Fruit fly (Drosophila melanogaster) whole organism, embryonic: ENCODE measurements around the gene CG10761.

Experiments used
- Aef1 ChIP-seq: fragments of 200-800 bp; sonication (Bioruptor generic); IDR thresholded peaks from 3 replicates; pipeline ENCODE4 v1.3.6; 2022; ENCODE audit warnings: missing biosample characterization, missing genetic modification characterization
- B-H2 ChIP-seq: fragments of 200-800 bp; sonication (Bioruptor generic); optimal IDR thresholded peaks from 2 replicates; lab custom pipeline; 2018; ENCODE audit warnings: missing biosample characterization, mild to moderate bottlenecking, missing genetic modification characterization
- BtbVII ChIP-seq: fragments of 200-800 bp; sonication (Bioruptor generic); optimal IDR thresholded peaks from 3 replicates; lab custom pipeline; 2017; ENCODE audit warnings: missing biosample characterization, mild to moderate bottlenecking, missing genetic modification characterization
- CG10274 ChIP-seq: fragments of 200-800 bp; sonication (Bioruptor generic); optimal IDR thresholded peaks from 3 replicates; lab custom pipeline; 2017; ENCODE audit warnings: missing biosample characterization, mild to moderate bottlenecking, missing genetic modification characterization
- CG12104 ChIP-seq: fragments of 200-800 bp; sonication (Bioruptor generic); optimal IDR thresholded peaks from 3 replicates; lab custom pipeline; 2016; ENCODE audit warnings: missing biosample characterization, missing genetic modification characterization
- CG13296 ChIP-seq: fragments of 200-800 bp; sonication (Bioruptor generic); optimal IDR thresholded peaks from 3 replicates; lab custom pipeline; 2018; ENCODE audit warnings: missing biosample characterization, mild to moderate bottlenecking, missing genetic modification characterization
- CG13624 ChIP-seq: fragments of 200-800 bp; sonication (Bioruptor generic); optimal IDR thresholded peaks from 2 replicates; lab custom pipeline; 2016; ENCODE audit warnings: missing biosample characterization, missing genetic modification characterization
- CG15011 ChIP-seq: fragments of 200-800 bp; sonication (Bioruptor generic); optimal IDR thresholded peaks from 3 replicates; lab custom pipeline; 2018; ENCODE audit warnings: missing biosample characterization, mild to moderate bottlenecking, missing genetic modification characterization
- CG15073 ChIP-seq: fragments of 200-800 bp; sonication (Bioruptor generic); optimal IDR thresholded peaks from 2 replicates; lab custom pipeline; 2016; ENCODE audit warnings: missing biosample characterization, missing genetic modification characterization
- CG16779 ChIP-seq: fragments of 200-800 bp; sonication (Bioruptor generic); IDR thresholded peaks from 2 replicates; pipeline ENCODE4 v1.3.6; 2022; ENCODE audit warnings: missing biosample characterization, missing genetic modification characterization
- CG16813 ChIP-seq: fragments of 200-800 bp; sonication (Bioruptor generic); IDR thresholded peaks from 3 replicates; pipeline ENCODE4 v1.3.6; 2022; ENCODE audit warnings: missing biosample characterization, missing genetic modification characterization; ENCODE audit not compliant: partially characterized antibody
- CG18476 ChIP-seq: fragments of 200-800 bp; sonication (Bioruptor generic); optimal IDR thresholded peaks from 2 replicates; lab custom pipeline; 2016; ENCODE audit warnings: missing biosample characterization, mild to moderate bottlenecking, missing genetic modification characterization
- CG2202 ChIP-seq: fragments of 200-800 bp; sonication (Bioruptor generic); optimal IDR thresholded peaks from 2 replicates; lab custom pipeline; 2018; ENCODE audit warnings: missing biosample characterization, mild to moderate bottlenecking, missing genetic modification characterization
- CG2889 ChIP-seq: fragments of 200-800 bp; sonication (Bioruptor generic); IDR thresholded peaks from 3 replicates; pipeline ENCODE4 v1.3.6; 2022; ENCODE audit warnings: missing biosample characterization, missing genetic modification characterization
- CG32772 ChIP-seq: fragments of 200-800 bp; sonication (Bioruptor generic); IDR thresholded peaks from 2 replicates; pipeline ENCODE4 v1.3.6; 2022; ENCODE audit warnings: missing biosample characterization, missing genetic modification characterization
- CG5245 ChIP-seq: fragments of 200-800 bp; sonication (Bioruptor generic); optimal IDR thresholded peaks from 3 replicates; lab custom pipeline; 2016; ENCODE audit warnings: missing biosample characterization, missing genetic modification characterization
- CG7745 ChIP-seq: fragments of 200-800 bp; sonication (Bioruptor generic); optimal IDR thresholded peaks from 2 replicates; lab custom pipeline; 2018; ENCODE audit warnings: missing biosample characterization, mild to moderate bottlenecking, missing genetic modification characterization, moderate library complexity
- CG8089 ChIP-seq: fragments of 200-800 bp; sonication (Bioruptor generic); optimal IDR thresholded peaks from 3 replicates; lab custom pipeline; 2016; ENCODE audit warnings: missing biosample characterization, missing genetic modification characterization
- CG9215 ChIP-seq: fragments of 200-800 bp; sonication (Bioruptor generic); IDR thresholded peaks from 2 replicates; pipeline ENCODE4 v1.3.6; 2022; ENCODE audit warnings: missing biosample characterization, missing genetic modification characterization
- Camta ChIP-seq: fragments of 200-800 bp; sonication (Bioruptor generic); optimal IDR thresholded peaks from 2 replicates; lab custom pipeline; 2016; ENCODE audit warnings: missing biosample characterization, missing genetic modification characterization
- Chrac-16 ChIP-seq: fragments of 200-800 bp; sonication (Bioruptor generic); optimal IDR thresholded peaks from 3 replicates; lab custom pipeline; 2016; ENCODE audit warnings: missing biosample characterization, missing genetic modification characterization
- Fer2 ChIP-seq: fragments of 200-800 bp; sonication (Bioruptor generic); optimal IDR thresholded peaks from 2 replicates; lab custom pipeline; 2018; ENCODE audit warnings: missing biosample characterization, mild to moderate bottlenecking, missing genetic modification characterization, moderate library complexity
- Gug ChIP-seq: fragments of 200-800 bp; sonication (Bioruptor generic); IDR thresholded peaks from 4 replicates; pipeline ENCODE4 v1.3.6; 2022; ENCODE audit warnings: missing biosample characterization, missing genetic modification characterization
- HmgZ ChIP-seq: fragments of 200-800 bp; sonication (Bioruptor generic); optimal IDR thresholded peaks from 2 replicates; lab custom pipeline; 2018; ENCODE audit warnings: missing biosample characterization, mild to moderate bottlenecking, missing genetic modification characterization
- Hmr ChIP-seq: fragments of 200-800 bp; sonication (Bioruptor generic); optimal IDR thresholded peaks from 3 replicates; lab custom pipeline; 2017; ENCODE audit warnings: mild to moderate bottlenecking, missing biosample characterization, missing genetic modification reagents, missing genetic modification characterization
- NK7.1 ChIP-seq: fragments of 200-800 bp; sonication (Bioruptor generic); optimal IDR thresholded peaks from 3 replicates; lab custom pipeline; 2016; ENCODE audit warnings: missing biosample characterization, missing genetic modification characterization
- Optix ChIP-seq: fragments of 200-800 bp; sonication (Bioruptor generic); IDR thresholded peaks from 3 replicates; pipeline ENCODE4 v1.3.6; 2022; ENCODE audit warnings: missing biosample characterization, missing genetic modification characterization
- Sry-β ChIP-seq: fragments of 200-800 bp; sonication (Bioruptor generic); optimal IDR thresholded peaks from 2 replicates; lab custom pipeline; 2018; ENCODE audit warnings: missing biosample characterization, mild to moderate bottlenecking, missing genetic modification characterization, moderate library complexity
- Tbp ChIP-seq: fragments of >200 bp; optimal IDR thresholded peaks from 2 replicates; lab custom pipeline; 2018; ENCODE audit warnings: missing biosample characterization, missing genetic modification characterization
- Xbp1 ChIP-seq: fragments of 200-800 bp; sonication (Bioruptor generic); optimal IDR thresholded peaks from 3 replicates; lab custom pipeline; 2016; ENCODE audit warnings: missing biosample characterization, mild to moderate bottlenecking, missing genetic modification characterization
- ap ChIP-seq: fragments of 200-800 bp; sonication (Bioruptor generic); IDR thresholded peaks from 2 replicates; pipeline ENCODE4 v1.3.6; 2022; ENCODE audit warnings: missing biosample characterization, missing genetic modification characterization
- ash1 ChIP-seq: fragments of 200-800 bp; sonication (Bioruptor generic); optimal IDR thresholded peaks from 2 replicates; lab custom pipeline; 2018; ENCODE audit warnings: missing biosample characterization, mild to moderate bottlenecking, missing genetic modification characterization
- bab2 ChIP-seq: fragments of 200-800 bp; sonication (Bioruptor generic); optimal IDR thresholded peaks from 2 replicates; lab custom pipeline; 2016; ENCODE audit warnings: missing biosample characterization, missing genetic modification characterization
- ci ChIP-seq: fragments of 200-800 bp; sonication (Bioruptor generic); IDR thresholded peaks from 3 replicates; pipeline ENCODE4 v1.3.6; 2022; ENCODE audit warnings: missing biosample characterization, missing genetic modification characterization
- cwo ChIP-seq: fragments of 200-800 bp; sonication (Bioruptor generic); optimal IDR thresholded peaks from 3 replicates; lab custom pipeline; 2017; ENCODE audit warnings: missing biosample characterization, missing genetic modification characterization, mild to moderate bottlenecking, moderate library complexity, missing genetic modification reagents
- dimm ChIP-seq: fragments of 200-800 bp; sonication (Bioruptor generic); IDR thresholded peaks from 2 replicates; pipeline ENCODE4 v1.3.6; 2022; ENCODE audit warnings: missing biosample characterization, missing genetic modification characterization
- dmrt11E ChIP-seq: fragments of 200-800 bp; sonication (Bioruptor generic); optimal IDR thresholded peaks from 3 replicates; lab custom pipeline; 2018; ENCODE audit warnings: missing biosample characterization, mild to moderate bottlenecking, missing genetic modification characterization, moderate library complexity
- fd102C ChIP-seq: fragments of 200-800 bp; sonication (Bioruptor generic); optimal IDR thresholded peaks from 2 replicates; lab custom pipeline; 2018; ENCODE audit warnings: missing biosample characterization, mild to moderate bottlenecking, missing genetic modification characterization, moderate library complexity
- gro ChIP-seq: fragments of 200-800 bp; sonication (Bioruptor generic); optimal IDR thresholded peaks from 2 replicates; lab custom pipeline; 2016; ENCODE audit warnings: missing biosample characterization, missing genetic modification characterization
- inv ChIP-seq: fragments of 200-800 bp; sonication (Bioruptor generic); IDR thresholded peaks from 2 replicates; pipeline ENCODE4 v1.3.6; 2022; ENCODE audit warnings: missing biosample characterization, missing genetic modification characterization; ENCODE audit not compliant: partially characterized antibody
- jumu ChIP-seq: fragments of 200-800 bp; sonication (Bioruptor generic); optimal IDR thresholded peaks from 3 replicates; lab custom pipeline; 2016; ENCODE audit warnings: missing biosample characterization, missing genetic modification characterization
- lov ChIP-seq, 2 experiments: fragments of 200-800 bp in 1 of 2; fragments of >200 bp in 1 of 2; sonication (Bioruptor generic) in 1 of 2; IDR thresholded peaks in 1 of 2; optimal IDR thresholded peaks in 1 of 2; 2 replicates in 1 of 2; 3 replicates in 1 of 2; pipeline versions ENCODE4 v1.3.6 to Lab custom; 2017 to 2022; ENCODE audit warnings: missing biosample characterization in 1 of 2, missing genetic modification characterization in 1 of 2
- pros ChIP-seq: fragments of 200-800 bp; sonication (Bioruptor generic); optimal IDR thresholded peaks from 3 replicates; lab custom pipeline; 2019; ENCODE audit warnings: missing biosample characterization, mild to moderate bottlenecking, missing genetic modification characterization, moderate library complexity
- ranshi ChIP-seq: fragments of 200-800 bp; sonication (Bioruptor generic); IDR thresholded peaks from 2 replicates; pipeline ENCODE4 v1.3.6; 2022; ENCODE audit warnings: missing biosample characterization, missing genetic modification characterization
- row ChIP-seq: fragments of 200-800 bp; sonication (Bioruptor generic); IDR thresholded peaks from 3 replicates; pipeline ENCODE4 v1.3.6; 2022; ENCODE audit warnings: missing biosample characterization, missing genetic modification characterization
- sens ChIP-seq: fragments of 200-800 bp; sonication (Bioruptor generic); peaks from one replicate; lab custom pipeline; 2016; ENCODE audit warnings: missing biosample characterization, missing genetic modification characterization
- slou ChIP-seq: fragments of 200-800 bp; sonication (Bioruptor generic); optimal IDR thresholded peaks from 3 replicates; lab custom pipeline; 2016; ENCODE audit warnings: missing biosample characterization, missing genetic modification characterization
- slp2 ChIP-seq: fragments of 200-800 bp; sonication (Bioruptor generic); optimal IDR thresholded peaks from 2 replicates; lab custom pipeline; 2016; ENCODE audit warnings: missing biosample characterization, missing genetic modification characterization
- vvl ChIP-seq: fragments of 200-800 bp; sonication (Bioruptor generic); IDR thresholded peaks from 2 replicates; pipeline ENCODE4 v1.3.6; 2022; ENCODE audit warnings: missing biosample characterization, missing genetic modification characterization
- wor ChIP-seq: fragments of 200-800 bp; sonication (Bioruptor generic); IDR thresholded peaks from 2 replicates; pipeline ENCODE4 v1.3.6; 2022; ENCODE audit warnings: missing biosample characterization, missing genetic modification characterization

CG10761 gene

DNA sequence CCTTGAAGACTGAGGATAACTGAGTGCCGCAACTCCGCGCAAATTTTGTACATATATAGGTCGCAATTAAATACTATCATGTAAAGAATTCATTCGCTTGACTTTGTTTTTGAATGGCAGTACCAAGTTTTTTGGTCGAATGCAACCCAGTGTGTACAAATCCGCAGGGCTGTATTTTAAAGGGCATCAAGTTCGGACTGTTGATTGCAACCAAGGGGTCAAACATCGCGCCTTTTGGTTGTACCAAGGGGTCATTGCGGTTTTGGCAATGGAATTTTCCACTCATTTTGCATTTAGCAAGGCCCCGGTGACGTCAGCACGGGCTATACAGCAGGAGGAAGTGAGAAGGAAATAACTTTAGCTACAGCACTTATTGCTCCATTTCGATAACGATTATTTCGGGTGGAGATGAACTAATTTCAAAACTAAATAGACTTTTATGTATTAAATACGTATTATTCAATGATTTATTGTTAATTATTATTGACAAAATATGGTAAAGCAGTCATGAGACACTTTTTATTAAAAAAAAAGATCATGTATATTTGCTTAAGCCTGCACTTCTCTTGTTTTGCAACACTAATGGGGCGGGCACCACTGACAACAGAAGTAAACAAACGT lies 30.8 kb downstream of the CG10761 start, which contains the start of gene CG10958 (continued):
- TF ChIP-seq slou (GFP tag; lab: Kevin White, UChicago) (no peak), CG13624 (no peak), CG18476 (GFP tag; lab: Kevin White, UChicago) (peak; percentile 32), Xbp1 (GFP tag; lab: Kevin White, UChicago) (peak; percentile 62), Chrac-16 (peak; percentile 56), cwo (GFP tag; lab: Kevin White, UChicago) (peak; percentile 18), vvl (GFP tag; lab: Robert Waterston, UW) (peak; percentile 64; the same call in 1 of the 2 replicates), CG16813 (GFP tag; lab: Robert Waterston, UW) (no peak), CG2889 (no peak), ash1 (no peak), lov (optimal IDR thresholded peaks at IDR 0.05; lab: Kevin White, UChicago) (no peak), lov (GFP tag; IDR thresholded peaks at IDR 0.05; lab: Robert Waterston, UW) (no peak), B-H2 (GFP tag; lab: Kevin White, UChicago) (no peak), CG16779 (GFP tag; lab: Robert Waterston, UW) (no peak), fd102C (no peak), wor (GFP tag; lab: Robert Waterston, UW) (0 out of 2 replicates have a peak, but pooled peaks have one; percentile 28), CG32772 (GFP tag; lab: Robert Waterston, UW) (peak; percentile 52; the same call in 1 of the 2 replicates), HmgZ (tag; lab: Kevin White, UChicago) (peak; percentile 39), Fer2 (tag; lab: Kevin White, UChicago) (peak; percentile 18), Hmr (peak; percentile 56), CG9215 (GFP tag; lab: Robert Waterston, UW) (peak; percentile 30; the same call in 1 of the 2 replicates), ci (GFP tag; lab: Robert Waterston, UW) (0 out of 3 replicates have a peak, but pooled peaks have one; percentile 37), CG2202 (tag; lab: Kevin White, UChicago) (no peak), CG7745 (no peak), CG12104 (GFP tag; lab: Kevin White, UChicago) (no peak), CG13296 (GFP tag; lab: Kevin White, UChicago) (peak; percentile 61), CG8089 (GFP tag; lab: Kevin White, UChicago) (no peak), pros (GFP tag; lab: Kevin White, UChicago) (no peak), bab2 (GFP tag; lab: Kevin White, UChicago) (no peak), sens (GFP tag; lab: Kevin White, UChicago) (peak; percentile 88), inv (GFP tag; lab: Robert Waterston, UW) (no peak), dmrt11E (tag; lab: Kevin White, UChicago) (peak; percentile 33), jumu (GFP tag; lab: Kevin White, UChicago) (no peak), Aef1 (GFP tag; lab: Robert Waterston, UW) (0 out of 3 replicates have a peak, but pooled peaks have one; percentile 33), NK7.1 (no peak), dimm (GFP tag; lab: Robert Waterston, UW) (no peak), CG10274 (no peak), gro (GFP tag; lab: Kevin White, UChicago) (no peak), Tbp (GFP tag; lab: Kevin White, UChicago) (no peak), Optix (GFP tag; lab: Robert Waterston, UW) (no peak), ranshi (no peak), BtbVII (no peak), ap (GFP tag; lab: Robert Waterston, UW) (peak; percentile 39; the same call in 1 of the 2 replicates), CG15011 (GFP tag; lab: Kevin White, UChicago) (no peak), Gug (GFP tag; lab: Robert Waterston, UW) (peak; percentile 44; the same call in 1 of the 4 replicates), CG5245 (peak; percentile 58), Camta (no peak), slp2 (no peak), row (GFP tag; lab: Robert Waterston, UW) (peak; percentile 82), Sry-β (GFP tag; lab: Kevin White, UChicago) (peak; percentile 85), CG15073 (GFP tag; lab: Kevin White, UChicago) (no peak)
